Fruit fly (Drosophila melanogaster) whole organism, larva: ENCODE results near the gene tay.

ENCODE experiments used
- noc ChIP-seq: fragments of 200-800 bp; sonication (Bioruptor generic); optimal IDR thresholded peaks from 3 replicates; lab custom pipeline; 2019; ENCODE audit warnings: missing biosample characterization, mild to moderate bottlenecking, missing genetic modification characterization, moderate library complexity

Gene tay

DNA sequence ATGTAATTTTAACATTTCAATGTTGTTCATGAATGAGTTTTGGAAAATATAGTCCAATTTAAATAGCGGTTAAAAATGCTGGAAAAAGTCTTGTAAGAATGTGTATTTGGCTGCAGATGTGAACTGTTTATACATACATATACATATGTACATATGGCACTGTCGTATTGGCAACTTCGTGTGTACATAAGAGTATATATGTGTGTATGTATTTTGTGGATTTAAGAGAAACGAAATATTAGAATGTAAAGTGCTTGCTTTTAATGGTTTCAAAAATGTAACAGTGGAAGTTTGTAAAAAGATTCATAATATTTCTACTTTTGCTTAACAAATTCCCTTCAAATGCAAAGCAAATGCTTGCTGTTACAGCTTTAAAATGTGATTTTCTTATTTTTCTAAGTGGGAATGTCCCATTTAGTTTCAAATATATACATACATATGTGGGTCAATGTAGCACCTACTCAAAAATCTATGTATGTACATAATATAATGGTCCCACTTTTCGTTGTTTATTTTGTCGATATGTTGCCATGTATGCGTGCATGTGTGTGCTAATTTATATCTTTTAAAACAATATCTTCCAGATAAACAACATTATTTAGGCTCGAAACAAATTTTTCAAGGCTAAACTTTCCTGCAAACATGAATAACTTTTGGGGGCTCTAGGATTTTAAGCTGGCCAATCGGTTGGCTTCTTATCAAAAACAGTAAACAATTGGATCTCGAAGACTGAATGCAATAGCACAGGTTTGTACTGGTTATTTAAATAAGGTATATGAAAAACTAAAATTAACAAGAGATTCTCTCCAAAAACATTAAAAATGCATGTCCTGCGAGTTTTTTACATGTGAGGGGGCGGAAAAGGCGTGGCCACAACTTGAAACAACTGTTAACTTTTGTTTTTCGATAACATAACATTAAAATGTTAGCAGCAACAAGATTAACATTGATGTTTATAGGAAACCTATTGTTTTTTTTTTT, 16.0 kb downstream of the tay start:
- TF ChIP-seq noc, result no peak

- no peak for TF ChIP-seq noc
Measured at dm6 chrX:15869843-15870242, 17.3 kb downstream of the tay start, which contains the start of gene CG16952. Gene CG16952, plus strand, starts transcription at chrX:15870183.

DNA sequence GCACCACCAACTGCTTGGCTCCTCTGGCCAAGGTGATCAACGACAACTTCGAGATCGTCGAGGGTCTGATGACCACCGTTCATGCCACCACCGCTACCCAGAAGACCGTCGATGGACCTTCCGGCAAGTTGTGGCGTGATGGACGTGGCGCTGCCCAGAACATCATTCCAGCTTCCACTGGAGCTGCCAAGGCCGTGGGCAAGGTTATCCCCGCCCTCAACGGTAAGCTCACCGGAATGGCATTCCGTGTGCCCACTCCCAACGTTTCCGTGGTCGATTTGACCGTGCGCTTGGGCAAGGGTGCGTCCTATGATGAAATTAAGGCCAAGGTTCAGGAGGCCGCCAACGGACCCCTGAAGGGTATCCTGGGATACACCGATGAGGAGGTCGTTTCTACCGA, 18.3 kb downstream of the tay start:
- no peak for TF ChIP-seq noc

DNA sequence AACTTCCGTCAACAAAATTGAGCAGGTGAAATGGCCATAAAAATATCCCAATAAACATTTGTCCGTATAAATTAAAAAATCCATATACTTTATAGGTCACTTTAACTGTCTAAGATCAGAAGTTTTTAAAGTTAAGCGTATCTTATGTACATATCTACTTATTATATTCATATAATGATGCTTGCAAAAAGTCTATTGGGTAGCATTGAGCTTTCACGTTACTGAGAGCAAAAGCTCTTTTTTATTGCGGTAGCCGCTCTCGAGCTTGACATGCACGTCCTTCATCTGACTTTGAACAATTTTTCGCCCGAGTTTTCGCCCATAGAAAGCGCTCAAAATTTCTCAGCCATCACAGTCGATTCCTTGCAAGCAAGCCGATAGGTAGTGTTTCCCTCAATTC, 19.2 kb downstream of the tay start, which contains the start of gene Gapdh2:
TSS of gene Gapdh2 (plus strand) at position 283 of the 400 bp plus-strand sequence.
- TF ChIP-seq noc, result peak; percentile 100

DNA sequence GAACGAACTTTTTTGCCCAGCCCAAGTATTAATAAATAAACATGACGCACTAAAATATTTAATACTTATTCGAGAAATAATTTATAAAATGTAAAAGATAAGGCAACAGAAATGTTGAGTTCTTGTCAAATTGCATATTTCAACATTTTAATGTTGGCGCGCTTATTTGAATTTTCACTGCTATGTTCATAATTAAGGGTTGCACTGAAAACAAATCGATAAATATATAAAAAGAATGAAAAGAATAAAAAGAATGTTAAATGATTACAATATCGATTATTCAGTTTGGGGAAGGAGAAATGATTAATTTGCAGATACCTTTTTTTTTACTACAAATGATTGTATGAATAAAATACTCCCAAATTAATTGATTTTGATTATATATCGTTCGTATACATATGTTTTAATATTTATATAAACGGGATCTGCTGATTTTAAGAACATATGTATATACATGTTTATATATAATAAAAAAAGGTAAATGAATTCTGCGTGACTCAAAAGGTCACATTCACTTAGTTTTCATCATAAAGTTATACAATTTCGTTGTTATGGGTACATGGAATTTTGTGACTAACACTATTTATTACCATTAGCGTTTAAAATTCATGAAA, 20.2 kb downstream of the tay start:
- TF ChIP-seq noc, result no peak

DNA sequence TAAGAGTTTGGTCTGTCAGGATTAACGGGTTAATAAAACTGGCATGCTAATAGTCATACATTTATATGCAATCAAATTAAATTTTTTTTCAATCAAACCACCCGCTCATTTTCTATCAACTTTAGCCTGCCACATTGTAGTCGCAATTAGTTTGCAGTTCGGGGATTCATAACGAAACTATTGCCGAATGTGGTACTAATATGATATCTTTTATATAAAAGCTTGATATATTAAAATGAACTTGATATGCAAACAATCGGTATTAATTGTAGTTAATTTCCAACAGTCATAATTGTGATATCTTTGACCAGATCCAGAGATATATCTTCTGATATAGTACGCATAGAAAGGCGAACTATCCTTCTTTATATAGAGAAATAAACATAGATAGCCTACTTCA, 21.1 kb downstream of the tay start:
- TF ChIP-seq noc, result no peak

DNA sequence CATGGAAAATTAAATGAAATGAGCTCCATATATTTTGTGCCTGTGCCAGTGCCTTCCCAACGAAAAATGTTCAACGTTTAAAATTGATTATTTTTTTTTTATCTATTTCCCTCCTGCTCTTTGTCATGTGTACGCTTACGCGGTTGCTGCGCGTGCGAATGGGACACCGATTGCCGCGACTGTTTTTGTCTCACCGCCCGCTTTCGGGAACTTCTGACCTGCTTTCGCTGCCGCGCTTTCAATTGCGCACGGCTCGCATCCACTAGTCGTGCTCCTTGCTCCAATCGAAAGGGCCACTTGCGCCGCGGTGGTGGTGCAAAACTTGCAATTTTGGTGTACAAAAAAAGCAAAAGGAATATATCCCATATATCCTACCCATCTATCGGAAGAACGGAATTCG, 26.6 kb downstream of the tay start:
- no peak for TF ChIP-seq noc

- no peak for TF ChIP-seq noc
Measured at dm6 chrX:15859869-15860268, 27.2 kb downstream of the tay start, which contains the start of gene Gbeta13F. Gene Gbeta13F, plus strand, starts transcription at chrX:15860115.

DNA sequence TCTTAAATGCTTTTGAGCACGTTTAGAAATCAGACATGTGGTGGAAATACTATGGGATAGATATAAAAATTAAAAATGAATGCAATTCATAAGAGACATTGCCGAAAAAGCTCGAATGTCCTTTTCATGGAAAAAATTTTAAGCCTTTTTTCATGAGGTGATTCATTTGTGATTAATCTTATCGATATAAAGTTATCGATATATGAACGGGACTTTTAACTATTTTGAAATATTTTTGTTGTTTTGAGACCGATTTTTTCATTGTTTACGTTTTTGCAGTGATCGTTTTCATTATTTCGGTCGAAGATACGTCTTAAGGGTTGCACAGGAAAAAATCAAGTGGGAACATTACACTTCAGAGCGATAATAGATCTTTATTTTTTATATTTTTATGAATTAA, 27.7 kb downstream of the tay start, which contains the start of gene AlkB:
TSS of gene AlkB (minus strand) at position 101 of the 400 bp plus-strand sequence.
- TF ChIP-seq noc, result no peak

DNA sequence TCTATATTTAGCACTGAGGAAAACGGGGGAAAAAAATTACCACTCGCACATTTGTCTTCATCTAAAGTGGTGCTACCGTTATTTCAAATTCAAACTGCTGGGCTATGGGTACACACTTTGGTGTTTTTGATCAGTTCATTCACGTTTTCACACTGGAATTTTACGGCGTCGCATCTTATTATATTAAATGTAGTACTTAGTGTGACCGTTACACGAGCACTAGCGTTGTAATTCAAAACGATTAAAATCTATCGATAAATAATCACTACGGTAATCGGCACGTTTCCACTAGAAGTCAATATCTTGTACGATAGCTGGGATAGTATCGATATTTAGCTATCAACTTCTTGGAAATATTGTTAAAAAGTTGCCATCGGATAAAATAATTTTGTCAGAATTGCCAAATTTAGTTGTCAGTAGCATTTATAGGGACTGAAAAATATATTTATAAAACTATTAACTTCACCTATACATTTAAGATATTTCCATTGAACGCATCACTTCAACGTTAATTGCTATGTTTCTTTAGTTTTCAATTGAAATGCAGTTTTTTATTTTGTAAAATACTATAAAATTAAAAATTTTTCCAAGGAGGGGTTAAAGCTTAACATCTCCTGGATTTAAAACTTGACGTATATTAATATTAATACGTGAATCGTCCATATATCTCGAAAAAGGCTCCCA, 29.4 kb downstream of the tay start, which contains the start of the genes CG46440 and Myb:
TSS of gene CG46440 (minus strand) at position 223 of the 684 bp plus-strand sequence.
TSS of gene Myb (minus strand) at position 223 of the 684 bp plus-strand sequence.
- TF ChIP-seq noc, result no peak

DNA sequence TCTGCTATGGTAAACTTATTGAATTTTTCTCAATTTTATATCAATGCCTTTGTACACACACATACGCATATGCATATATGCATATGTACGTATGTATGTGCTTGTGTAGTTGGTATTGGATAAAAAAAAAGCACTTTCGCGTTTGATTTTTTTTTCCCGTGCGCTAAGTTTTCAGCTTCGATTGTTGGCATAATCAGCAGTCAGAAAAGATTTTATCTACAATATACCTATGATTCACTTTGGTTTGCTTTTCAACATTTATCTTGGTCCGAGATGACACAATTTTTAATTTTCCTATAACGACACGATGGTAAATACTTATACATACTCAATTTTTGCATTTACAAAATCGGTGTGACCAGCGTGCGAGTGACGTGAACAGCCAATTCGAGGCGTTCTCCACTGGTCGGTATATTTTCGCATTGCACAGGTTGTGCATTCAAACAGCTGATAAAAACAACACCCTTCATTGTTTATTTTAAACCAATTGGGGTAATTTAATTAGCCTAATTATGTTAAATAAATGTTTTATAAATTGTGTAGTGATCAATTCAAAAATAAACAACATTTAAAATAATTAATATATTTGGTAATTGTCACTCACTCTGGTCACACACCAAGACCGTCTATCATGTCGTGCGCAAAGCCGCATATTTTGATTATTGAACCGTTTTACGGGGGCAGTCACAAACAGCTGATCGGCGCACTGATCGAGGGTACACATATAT, 34.1 kb downstream of the tay start, which contains the start of the genes UBL3 and CG15914:
TSS of gene UBL3 (minus strand) at position 361 of the 728 bp plus-strand sequence.
TSS of gene CG15914 (plus strand) at position 607 of the 728 bp plus-strand sequence.
- TF ChIP-seq noc, result peak; percentile 42

DNA sequence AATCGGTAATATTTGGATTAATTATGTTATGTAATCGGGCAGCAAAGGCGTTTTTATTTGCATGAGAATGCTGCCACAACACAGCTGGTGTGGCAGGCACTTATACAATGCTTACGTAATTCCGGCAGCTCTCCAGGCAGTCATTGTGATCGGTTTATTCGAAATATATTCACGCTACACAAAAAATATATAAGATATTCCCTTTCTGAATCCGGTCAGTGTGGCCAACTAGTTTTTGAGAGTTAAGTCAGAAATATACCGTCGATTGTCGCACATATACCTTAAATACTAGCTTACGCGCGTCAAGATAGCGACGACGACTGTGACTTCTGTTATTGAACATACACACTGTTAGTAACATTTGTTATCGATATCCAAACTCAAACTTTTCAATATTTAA, 38.1 kb downstream of the tay start, which contains the start of gene sun:
TSS of gene sun (minus strand) at position 238 of the 400 bp plus-strand sequence.
- TF ChIP-seq noc, result no peak

DNA sequence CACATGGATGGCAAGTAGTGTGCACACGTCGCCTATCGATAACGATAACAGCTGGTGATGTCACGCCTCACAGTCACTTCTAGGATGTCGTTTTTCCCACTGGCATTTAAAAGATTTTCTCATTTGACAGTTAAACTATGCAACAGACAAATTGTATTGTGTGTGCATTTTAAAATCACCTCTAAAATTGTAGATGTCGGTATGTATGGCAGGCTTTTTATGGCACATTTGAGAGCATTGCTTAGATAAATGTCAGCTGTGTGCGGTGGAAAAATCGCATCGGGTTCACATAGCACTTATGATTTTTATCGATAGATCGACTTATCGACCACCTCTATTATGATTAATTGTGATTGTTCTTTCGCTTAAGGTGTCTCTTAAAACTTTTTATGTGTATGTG, 43.0 kb downstream of the tay start, which contains the start of the genes ArgRS and CG8578:
TSS of gene ArgRS (minus strand) at position 7 of the 400 bp plus-strand sequence.
TSS of gene CG8578 (plus strand) at position 338 of the 400 bp plus-strand sequence.
- TF ChIP-seq noc, result peak; percentile 74

- TF ChIP-seq noc, result no peak
Measured at dm6 chrX:15841346-15841745, 45.8 kb downstream of the tay start.

DNA sequence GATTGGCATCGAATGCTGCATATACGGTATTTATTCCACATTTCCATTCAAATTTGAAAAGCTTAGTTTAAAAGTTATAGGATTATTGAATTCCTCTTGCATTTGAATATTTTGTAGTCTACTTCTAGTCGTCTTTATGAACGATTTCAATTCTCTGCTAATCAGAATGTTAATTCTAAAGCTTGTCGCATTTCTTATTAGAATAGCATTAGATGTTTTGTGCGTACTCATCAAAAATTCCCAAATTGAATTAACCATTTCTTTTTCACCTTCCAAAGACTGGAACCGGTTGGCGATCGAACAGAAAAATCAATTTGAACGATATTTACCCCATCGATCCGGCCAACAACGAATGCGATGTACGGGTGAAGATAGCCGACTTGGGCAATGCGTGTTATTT, 47.1 kb downstream of the tay start:
- no peak for TF ChIP-seq noc

DNA sequence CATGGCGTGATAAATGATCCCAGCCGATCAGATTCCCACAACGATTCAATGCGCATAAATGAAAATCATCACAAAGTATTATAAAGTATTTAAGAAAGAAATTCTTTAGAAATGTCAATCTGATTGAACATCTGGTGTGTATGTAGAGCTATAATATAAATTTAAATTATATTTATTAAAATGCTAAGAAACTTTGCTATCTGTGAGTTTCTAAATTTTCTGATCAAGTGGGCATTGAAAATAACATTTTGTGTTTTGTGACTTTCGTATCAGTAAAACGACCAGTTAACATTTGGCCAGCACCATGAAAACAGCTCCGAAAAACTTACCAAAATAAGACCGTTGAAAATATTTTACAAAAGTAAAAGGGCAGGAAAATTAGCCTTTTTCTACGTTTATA, 49.6 kb downstream of the tay start, which contains the start of gene CG8565:
TSS of gene CG8565 (plus strand) at position 301 of the 400 bp plus-strand sequence.
- TF ChIP-seq noc, result no peak
